Worm (Caenorhabditis elegans) whole organism, L2 larva: ENCODE measurements around the gene R05G9R.1.

Experiments used
- F13H6.1 ChIP-seq: sonication (generic microtip); optimal IDR thresholded peaks from 2 replicates; lab custom pipeline; 2016; ENCODE audit warnings: missing genetic modification characterization, missing compliant biosample characterization
- ZK546.5 ChIP-seq: sonication (generic microtip); optimal IDR thresholded peaks from 2 replicates; lab custom pipeline; 2017; ENCODE audit warnings: missing biosample characterization, missing genetic modification characterization
- blmp-1 ChIP-seq: sonication (generic microtip); optimal IDR thresholded peaks from 2 replicates; lab custom pipeline; 2017; ENCODE audit warnings: missing genetic modification characterization, mild to moderate bottlenecking, missing compliant biosample characterization, antibody characterized with exemption, moderate library complexity; ENCODE audit not compliant: insufficient read depth
- ceh-16 ChIP-seq: fragments of 150-350 bp; optimal IDR thresholded peaks from 2 replicates; lab custom pipeline; 2014; ENCODE audit warnings: missing biosample characterization, missing genetic modification characterization
- elt-3 ChIP-seq: sonication (generic microtip); optimal IDR thresholded peaks from 2 replicates; lab custom pipeline; 2017; ENCODE audit warnings: missing biosample characterization, missing genetic modification characterization
- lsy-2 ChIP-seq, 2 experiments: fragments of 150-350 bp in 1 of 2; sonication (generic microtip) in 1 of 2; optimal IDR thresholded peaks; 2 replicates each; lab custom pipeline; 2014 to 2017; ENCODE audit warnings: missing biosample characterization in 2 of 2, missing genetic modification characterization in 2 of 2
- nhr-237 ChIP-seq: fragments of 150-350 bp; optimal IDR thresholded peaks from 2 replicates; lab custom pipeline; 2014; ENCODE audit warnings: missing biosample characterization, missing genetic modification characterization
- sem-4 ChIP-seq: fragments of 150-350 bp; optimal IDR thresholded peaks from 2 replicates; lab custom pipeline; 2014; ENCODE audit warnings: missing biosample characterization, missing genetic modification reagents, missing genetic modification characterization
- skn-1 ChIP-seq: sonication (generic microtip); optimal IDR thresholded peaks from 2 replicates; lab custom pipeline; 2017; ENCODE audit warnings: missing biosample characterization, missing genetic modification characterization
- snpc-4 ChIP-seq: fragments of 150-350 bp; optimal IDR thresholded peaks from 2 replicates; lab custom pipeline; 2014; ENCODE audit warnings: missing biosample characterization, missing genetic modification characterization
- unc-39 ChIP-seq: fragments of 150-350 bp; optimal IDR thresholded peaks from 2 replicates; lab custom pipeline; 2014; ENCODE audit warnings: missing biosample characterization, missing genetic modification characterization
- unc-55 ChIP-seq: fragments of 150-350 bp; sonication (generic microtip); optimal IDR thresholded peaks from 3 replicates; lab custom pipeline; 2014; ENCODE audit warnings: missing biosample characterization, missing genetic modification reagents, missing genetic modification characterization
- unc-62 ChIP-seq: fragments of 150-350 bp; optimal IDR thresholded peaks from 2 replicates; lab custom pipeline; 2014; ENCODE audit warnings: missing biosample characterization, missing genetic modification reagents, missing genetic modification characterization

ce11 chrII:6535957-6536424 is 22.2 kb upstream of the R05G9R.1 start, which contains the start of gene utp-20:
- TF ChIP-seq nhr-237 (tag; lab: Kevin White, UChicago) = no peak
- TF ChIP-seq ceh-16 (tag; lab: Kevin White, UChicago) = no peak
- TF ChIP-seq snpc-4 = no peak
- no peak for TF ChIP-seq elt-3 (tag; lab: Kevin White, UChicago)
- TF ChIP-seq ZK546.5 (tag; lab: Kevin White, UChicago) = no peak
- TF ChIP-seq unc-39 (tag; lab: Kevin White, UChicago) = no peak
- no peak for TF ChIP-seq unc-62 (GFP tag; lab: Kevin White, UChicago)
- TF ChIP-seq F13H6.1 (tag; lab: Kevin White, UChicago) = peak; percentile 5
- TF ChIP-seq sem-4 = no peak
- peak in 1 of 2 experiments; percentile 81 for TF ChIP-seq lsy-2 (tag; optimal IDR thresholded peaks at IDR 0.05; lab: Kevin White, UChicago)
- TF ChIP-seq skn-1 (tag; lab: Kevin White, UChicago) = no peak
- peak; percentile 87 for TF ChIP-seq unc-55 (GFP tag; lab: Kevin White, UChicago)
- TF ChIP-seq blmp-1 (tag; lab: Kevin White, UChicago) = no peak
